Fruit fly (Drosophila melanogaster) S2 (cell line): Measurements from ENCODE around the gene CG43181.

Experiments
- CG8478 ChIP-seq: fragments of >200 bp; optimal IDR thresholded peaks from 2 replicates; lab custom pipeline; 2018
- CTCF ChIP-seq, 2 experiments: fragments of >200 bp; optimal IDR thresholded peaks; 2 replicates each; lab custom pipeline; 2018

The CG43181 gene

dm6 chrX:352767-353166 lies 2.4 kb downstream of the CG43181 start, which contains the start of gene CG43182:
TSS of gene CG43182 (plus strand) at chrX:353067.
- no peak for TF ChIP-seq CG8478 (lab: Kevin White, UChicago)
- no peak for TF ChIP-seq CTCF (optimal IDR thresholded peaks at IDR 0.05; lab: Kevin White, UChicago)

dm6 chrX:353929-354515 lies 3.7 kb downstream of the CG43181 start:
- TF ChIP-seq CG8478 (lab: Kevin White, UChicago) (no peak), CTCF (optimal IDR thresholded peaks at IDR 0.05; lab: Kevin White, UChicago) (no peak)

DNA sequence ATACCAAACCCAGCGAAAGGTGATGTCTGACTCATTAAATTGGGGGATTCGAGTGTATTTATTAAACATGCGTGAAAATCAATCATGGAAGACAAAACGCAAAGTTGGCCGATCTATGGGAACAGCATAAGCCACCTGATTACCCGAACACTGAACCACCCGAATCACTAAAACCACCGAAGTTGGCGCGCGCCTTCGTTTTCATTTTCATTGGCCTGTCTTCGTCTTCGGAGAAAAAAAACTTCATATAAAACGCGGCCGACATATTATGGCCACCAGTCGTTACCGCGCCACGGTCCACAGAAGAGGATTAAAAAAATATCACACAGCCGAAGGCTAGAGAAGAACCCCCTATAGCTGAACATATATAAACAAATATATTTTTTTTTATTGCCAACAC lies 5.9 kb downstream of the CG43181 start, which contains the start of gene y:
TSS of gene y (plus strand) at position 278 of the 400 bp plus-strand sequence.
- TF ChIP-seq CTCF (optimal IDR thresholded peaks at IDR 0.05; lab: Kevin White, UChicago): no peak

- TF ChIP-seq CTCF (optimal IDR thresholded peaks at IDR 0.05; lab: Kevin White, UChicago): peak; percentile 49 to 64
- TF ChIP-seq CG8478 (lab: Kevin White, UChicago): no peak
Measured at dm6 chrX:361418-361817, 11.1 kb downstream of the CG43181 start.

DNA sequence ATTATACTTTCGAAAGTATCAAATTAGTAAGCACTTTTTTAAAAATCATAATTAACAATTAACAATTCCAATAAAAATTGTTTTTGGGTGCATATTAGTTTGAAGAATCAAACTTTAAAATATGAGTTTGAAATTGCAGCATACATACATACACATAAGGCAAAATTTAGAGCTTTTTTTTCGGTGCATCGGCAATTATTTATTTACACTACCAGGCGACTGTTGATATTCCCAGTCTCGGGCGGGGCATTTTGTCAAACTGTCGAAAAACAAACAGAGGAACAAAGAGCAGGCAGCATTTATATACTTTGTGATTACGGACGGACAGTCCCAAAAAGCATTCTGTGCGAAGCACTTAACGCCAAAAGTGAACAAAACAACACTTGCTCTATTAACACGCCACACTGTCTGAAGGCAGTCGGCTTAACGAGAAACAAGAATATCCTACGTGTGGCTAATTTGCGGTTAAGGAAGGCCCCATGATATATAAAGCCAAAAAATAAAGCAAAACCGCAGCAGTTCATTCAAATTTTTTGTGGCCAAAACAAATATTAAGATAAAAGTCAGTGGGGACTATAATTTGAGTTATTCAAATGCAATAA lies 11.8 kb downstream of the CG43181 start:
- TF ChIP-seq CTCF (optimal IDR thresholded peaks at IDR 0.05; lab: Kevin White, UChicago): no peak
- TF ChIP-seq CG8478 (lab: Kevin White, UChicago): no peak

DNA sequence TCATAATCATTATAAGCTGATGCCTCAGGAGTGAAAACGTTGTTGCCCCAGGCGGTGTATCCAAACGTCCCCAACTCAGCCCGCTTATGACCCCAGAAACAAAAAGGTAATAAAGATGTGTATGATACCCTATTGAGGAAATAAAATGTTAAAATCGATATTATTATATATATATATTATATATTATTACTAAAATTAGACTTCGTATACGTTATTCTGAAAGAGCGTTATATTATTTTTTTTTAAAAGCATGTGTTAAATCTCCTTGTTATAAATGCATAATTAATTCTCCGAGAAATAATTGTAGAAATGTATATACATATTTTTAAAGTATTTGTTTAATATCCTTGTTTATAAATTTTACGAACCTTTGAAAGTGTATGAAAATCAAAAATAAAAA lies 13.6 kb downstream of the CG43181 start:
- TF ChIP-seq CTCF (optimal IDR thresholded peaks at IDR 0.05; lab: Kevin White, UChicago): no peak
- no peak for TF ChIP-seq CG8478 (lab: Kevin White, UChicago)

DNA sequence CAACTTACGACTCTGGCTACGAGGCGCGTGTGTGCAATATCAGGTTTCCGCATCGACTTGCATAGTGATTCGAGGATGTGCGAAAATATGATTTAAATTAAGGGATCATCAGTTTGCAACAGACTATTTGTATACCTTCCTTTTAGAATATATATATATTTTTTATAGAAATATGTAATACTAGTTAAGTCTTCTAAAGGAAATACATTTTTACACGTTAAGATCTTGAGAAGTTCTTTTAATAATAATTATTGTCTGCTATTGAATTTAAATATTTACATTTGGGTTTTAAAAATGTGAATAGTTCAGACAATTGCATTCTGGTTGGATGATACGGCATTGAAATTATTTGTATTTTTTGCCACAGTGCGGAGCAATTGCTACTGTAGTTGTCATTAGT lies 16.5 kb downstream of the CG43181 start:
- no peak for TF ChIP-seq CG8478 (lab: Kevin White, UChicago)
- no peak for TF ChIP-seq CTCF (optimal IDR thresholded peaks at IDR 0.05; lab: Kevin White, UChicago)

dm6 chrX:369645-370174 lies 19.3 kb downstream of the CG43181 start, which contains the start of gene ac:
TSS of gene ac (plus strand) at chrX:370031.
- TF ChIP-seq CG8478 (lab: Kevin White, UChicago): no peak
- no peak for TF ChIP-seq CTCF (optimal IDR thresholded peaks at IDR 0.05; lab: Kevin White, UChicago)

DNA sequence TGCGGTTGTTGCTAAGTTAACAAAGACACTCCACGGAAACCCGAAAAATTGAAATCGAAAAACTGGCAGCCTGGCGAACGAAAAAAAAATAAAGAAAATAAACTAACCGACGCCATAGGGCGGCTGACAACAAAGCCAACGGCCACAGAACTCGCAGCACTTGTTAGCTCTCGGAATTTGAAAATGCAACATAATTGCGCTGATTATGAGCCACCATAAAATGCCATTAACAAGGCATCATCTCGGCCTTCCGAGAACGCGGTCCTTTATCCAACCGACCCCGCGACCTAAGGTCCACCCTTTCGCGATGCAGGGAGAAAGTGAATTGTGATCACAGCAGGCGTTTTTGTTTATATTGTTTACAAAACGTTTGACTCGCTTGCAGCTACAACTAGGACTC lies 27.0 kb downstream of the CG43181 start:
- no peak for TF ChIP-seq CG8478 (lab: Kevin White, UChicago)
- TF ChIP-seq CTCF (optimal IDR thresholded peaks at IDR 0.05; lab: Kevin White, UChicago): no peak

DNA sequence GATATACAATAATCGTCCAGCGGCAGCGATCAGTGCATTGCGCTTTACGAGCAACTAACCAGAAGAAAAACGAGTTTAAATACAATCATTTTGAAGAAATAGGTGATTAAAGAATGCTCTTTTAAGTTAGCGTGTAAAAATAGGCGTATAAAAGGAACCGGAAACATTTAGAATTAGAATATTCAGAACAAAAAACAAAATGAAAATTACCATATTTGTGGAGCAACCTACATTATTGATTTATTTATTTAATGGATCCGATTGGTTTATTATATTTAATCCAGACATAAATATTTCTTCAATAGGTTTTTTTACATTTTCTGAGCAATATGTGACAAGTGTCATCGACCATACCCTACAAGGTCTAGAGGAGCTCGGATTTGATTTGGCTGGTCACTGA lies 28.0 kb downstream of the CG43181 start:
- no peak for TF ChIP-seq CTCF (optimal IDR thresholded peaks at IDR 0.05; lab: Kevin White, UChicago)
- TF ChIP-seq CG8478 (lab: Kevin White, UChicago): no peak

dm6 chrX:379527-379926 lies 29.2 kb downstream of the CG43181 start:
- TF ChIP-seq CTCF (optimal IDR thresholded peaks at IDR 0.05; lab: Kevin White, UChicago): no peak
- no peak for TF ChIP-seq CG8478 (lab: Kevin White, UChicago)

DNA sequence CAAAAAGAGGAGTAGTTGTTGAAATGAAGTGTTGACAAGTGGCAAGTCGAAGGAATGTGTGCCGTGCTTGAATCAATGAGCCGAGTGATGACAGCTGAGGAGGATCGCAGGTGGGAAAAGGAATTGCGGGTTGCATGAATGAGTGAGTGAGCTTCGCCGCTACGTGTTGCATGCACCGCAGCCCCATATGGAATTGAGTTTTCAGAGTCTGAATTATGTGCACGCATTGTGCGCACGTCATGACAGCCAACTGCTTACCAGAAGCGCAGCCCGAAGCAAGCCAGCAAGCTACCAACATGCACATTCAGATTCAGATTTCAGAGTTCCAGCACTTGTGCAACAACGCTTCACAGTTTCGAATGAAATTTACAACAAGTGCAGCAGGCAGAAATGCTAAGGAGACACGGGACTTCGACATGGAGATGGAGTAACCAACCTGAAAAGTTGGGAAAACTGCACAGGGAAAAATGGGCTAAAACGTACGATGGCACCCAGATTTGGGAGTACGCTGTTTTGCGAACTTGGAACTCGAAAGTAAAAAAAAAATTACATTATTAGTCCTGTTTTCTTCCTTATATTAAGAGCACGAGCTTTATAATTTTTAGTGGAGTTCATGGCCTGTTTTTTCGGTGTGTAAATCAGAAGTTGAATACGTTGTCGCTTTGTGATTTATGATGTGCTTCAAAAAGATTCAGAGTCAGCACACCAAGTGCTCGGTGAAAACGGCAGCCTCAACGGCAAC lies 35.6 kb downstream of the CG43181 start:
- TF ChIP-seq CTCF (optimal IDR thresholded peaks at IDR 0.05; lab: Kevin White, UChicago) (no peak), CG8478 (lab: Kevin White, UChicago) (no peak)

DNA sequence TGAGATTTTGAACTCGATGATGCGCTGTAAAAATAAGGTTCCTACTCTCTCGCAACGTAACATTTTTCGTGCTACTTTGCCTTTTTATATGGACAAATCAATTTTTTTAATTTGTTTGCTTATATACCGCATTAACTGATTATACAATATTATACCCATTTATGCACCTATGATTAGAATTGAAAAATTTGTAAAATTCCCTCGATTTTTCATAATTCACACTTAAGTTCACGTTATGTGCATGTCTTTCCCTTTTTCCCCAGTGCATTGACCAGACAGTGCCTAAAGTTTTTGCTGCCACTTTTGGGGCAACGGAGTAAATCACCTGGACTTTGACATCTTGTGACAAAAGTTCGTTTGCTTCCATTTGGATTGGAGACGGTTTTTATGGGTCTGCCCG lies 40.1 kb downstream of the CG43181 start:
- TF ChIP-seq CTCF (optimal IDR thresholded peaks at IDR 0.05; lab: Kevin White, UChicago): no peak
- no peak for TF ChIP-seq CG8478 (lab: Kevin White, UChicago)

DNA sequence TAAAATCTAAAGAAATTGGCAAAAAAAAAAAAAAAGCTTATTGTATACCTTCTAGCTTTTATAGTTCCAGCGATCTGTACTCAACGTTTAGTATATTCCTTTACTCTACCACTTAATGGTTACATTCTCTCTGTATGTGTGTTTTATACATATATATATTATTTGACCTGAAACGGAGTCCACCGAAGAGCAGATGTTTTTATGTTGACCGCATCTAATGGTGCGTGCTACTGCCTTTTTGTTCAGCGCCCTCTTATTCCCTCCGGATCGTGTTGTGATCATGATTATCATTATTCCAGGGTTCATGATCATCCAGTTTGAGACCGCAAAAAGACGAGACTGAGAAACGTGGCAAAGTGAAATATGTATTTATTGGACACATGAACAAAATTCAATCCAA lies 41.9 kb downstream of the CG43181 start:
- TF ChIP-seq CTCF (optimal IDR thresholded peaks at IDR 0.05; lab: Kevin White, UChicago) (no peak), CG8478 (lab: Kevin White, UChicago) (no peak)

DNA sequence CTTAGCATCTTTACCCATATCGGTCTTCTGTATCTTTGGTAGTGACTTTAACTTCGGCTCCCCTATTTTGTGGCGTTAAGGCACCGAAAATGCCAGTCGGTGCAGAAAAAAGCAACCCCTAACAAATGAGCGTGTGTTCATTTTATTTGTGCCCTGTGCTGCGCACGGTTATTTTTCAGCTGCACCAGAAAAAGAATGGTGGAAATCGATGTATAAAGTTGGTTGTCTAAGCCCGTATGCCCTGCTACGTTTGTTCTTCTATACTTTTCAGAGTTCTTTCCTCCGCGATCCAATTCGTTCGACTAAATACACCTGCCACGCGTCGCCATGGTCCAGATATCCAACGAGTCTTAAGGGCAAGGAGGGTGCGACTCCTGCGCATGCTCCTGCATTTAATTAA lies 42.6 kb downstream of the CG43181 start:
- TF ChIP-seq CG8478 (lab: Kevin White, UChicago) (no peak), CTCF (optimal IDR thresholded peaks at IDR 0.05; lab: Kevin White, UChicago) (no peak)
